Fruit fly (Drosophila melanogaster): ENCODE data around the gene meigo.

The meigo gene

DNA sequence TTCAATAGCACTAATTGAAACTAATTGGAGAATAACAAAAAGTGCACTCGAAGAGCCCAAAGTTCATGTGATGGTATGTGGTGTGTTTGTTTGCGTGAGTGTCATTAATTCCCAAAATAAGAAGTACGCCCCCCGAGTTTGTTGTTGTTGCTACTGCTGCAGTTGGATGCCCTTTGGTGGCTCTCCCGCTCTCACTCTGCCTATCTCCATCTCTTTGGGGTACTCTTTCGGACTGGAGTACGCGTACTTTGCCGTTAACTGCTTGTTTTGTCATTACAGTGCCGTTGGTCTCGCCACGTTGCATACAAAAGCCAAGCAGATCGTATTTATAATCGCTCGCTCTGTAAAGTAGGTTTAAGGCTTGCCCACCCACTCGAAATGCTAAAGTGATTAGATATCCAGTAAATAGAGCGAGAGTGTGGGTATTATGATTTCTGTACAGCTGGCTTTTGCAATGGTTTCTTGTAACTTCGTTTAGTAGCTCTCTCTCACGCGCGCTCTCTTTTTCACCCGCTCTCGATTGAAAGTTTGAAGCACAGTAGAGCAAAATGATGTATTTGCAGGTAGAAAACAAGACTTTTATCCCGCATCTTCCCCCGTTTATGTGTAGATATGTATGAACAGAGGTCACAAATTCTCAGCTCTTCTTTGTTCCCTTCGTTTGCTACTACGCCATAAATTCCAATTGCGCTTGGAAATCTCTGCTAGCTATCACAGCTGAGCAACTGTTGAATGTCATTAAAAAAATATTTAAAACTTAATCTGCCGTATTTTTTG, 25.9 kb upstream of the meigo start:
- peak; percentile 14 for TF ChIP-seq noc (tag; optimal IDR thresholded peaks at IDR 0.05)

DNA sequence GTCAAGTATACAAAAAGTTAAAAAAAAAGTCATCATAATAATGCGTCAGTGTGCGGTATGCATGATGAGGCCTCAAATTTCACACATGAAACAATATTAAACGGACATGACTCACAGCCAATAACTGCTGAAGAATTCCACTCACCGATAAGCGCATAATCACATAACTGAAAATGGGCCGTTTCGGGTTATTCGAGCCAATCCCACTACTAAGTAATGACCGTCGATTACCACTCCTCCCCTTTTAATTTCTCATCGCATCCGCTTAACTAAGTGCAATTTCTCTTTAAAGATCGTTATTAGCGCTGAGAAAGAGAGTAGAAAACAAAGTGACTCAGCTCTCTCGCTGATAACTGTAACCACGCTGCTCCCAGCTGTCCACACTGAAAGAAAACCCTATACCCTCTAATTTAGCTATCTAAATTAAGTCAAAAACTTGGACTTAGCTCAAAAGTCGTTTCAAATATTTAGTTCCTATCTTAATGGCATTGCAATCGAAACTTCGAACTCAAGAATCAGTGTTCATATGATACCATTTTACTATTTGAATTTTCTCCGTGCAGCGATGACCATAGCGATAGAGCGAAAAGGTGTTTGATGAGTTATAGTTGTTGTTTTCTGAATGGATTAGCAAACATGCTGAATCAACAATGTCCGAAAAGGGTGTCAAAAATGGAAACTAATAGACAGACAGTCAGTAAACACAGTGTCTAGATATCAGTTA, 25.2 kb upstream of the meigo start:
- TF ChIP-seq noc (tag; optimal IDR thresholded peaks at IDR 0.05) = peak; percentile 82

DNA sequence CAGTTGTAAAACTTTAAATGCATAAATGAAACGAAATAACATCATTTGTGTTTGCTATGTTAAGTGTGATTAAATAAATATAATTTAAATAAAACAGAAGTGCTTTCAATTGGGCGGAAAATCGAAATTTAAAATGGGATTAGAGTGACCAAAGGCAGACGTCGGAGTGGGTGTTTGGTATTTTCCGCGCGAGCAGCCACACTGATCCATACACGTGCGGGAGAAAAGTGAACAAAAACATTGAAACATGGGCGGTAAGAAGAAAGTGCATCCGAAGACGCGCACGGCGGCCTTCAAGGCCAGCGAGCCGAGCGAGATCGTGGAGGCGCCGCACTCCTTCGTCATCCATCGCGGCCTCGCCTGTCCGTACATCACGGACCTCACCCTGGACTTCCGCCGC, 22.0 kb upstream of the meigo start, which contains the start of gene ppan:
ppan (plus strand) TSS at position 198 of the 400 bp plus-strand sequence.
- TF ChIP-seq noc (tag; optimal IDR thresholded peaks at IDR 0.05) = no peak

- no peak for TF ChIP-seq noc (tag; optimal IDR thresholded peaks at IDR 0.05)
Measured at dm6 chr3R:21118784-21119183, 19.3 kb upstream of the meigo start, which contains the start of gene Bdbt. Gene Bdbt (minus strand): TSS chr3R:21118856.

dm6 chr3R:21124225-21124624, 13.8 kb upstream of the meigo start:
- no peak for TF ChIP-seq noc (tag; optimal IDR thresholded peaks at IDR 0.05)

DNA sequence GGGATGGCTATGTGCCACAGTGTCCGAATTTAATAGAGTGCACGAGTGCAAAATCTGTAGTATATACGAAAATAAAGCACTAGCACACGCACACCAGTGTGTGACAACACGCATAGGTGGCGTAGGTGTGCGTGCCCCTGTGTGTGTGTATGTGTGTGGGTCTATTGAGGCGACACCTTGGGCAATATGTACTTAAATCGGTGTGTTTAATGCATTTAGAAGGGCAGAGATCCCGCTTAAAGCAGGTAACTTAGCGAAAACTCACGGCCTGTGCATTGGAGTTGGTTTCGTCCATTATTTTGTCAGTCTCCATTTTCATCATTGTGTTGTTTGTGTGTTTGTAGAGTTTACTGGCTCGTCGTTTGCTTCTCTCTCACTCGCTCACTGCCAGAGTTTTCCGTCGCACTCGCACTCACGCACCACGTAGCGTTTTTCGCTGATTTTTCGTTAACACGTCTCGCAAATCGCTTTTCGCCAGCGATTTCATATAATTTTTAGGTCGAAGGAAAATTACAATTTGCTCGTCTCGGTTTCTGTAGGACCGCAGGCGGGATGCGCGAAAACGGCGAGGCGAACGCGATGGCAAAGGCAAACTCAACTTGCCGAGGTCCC, 11.3 kb upstream of the meigo start:
- no peak for TF ChIP-seq noc (tag; optimal IDR thresholded peaks at IDR 0.05)

DNA sequence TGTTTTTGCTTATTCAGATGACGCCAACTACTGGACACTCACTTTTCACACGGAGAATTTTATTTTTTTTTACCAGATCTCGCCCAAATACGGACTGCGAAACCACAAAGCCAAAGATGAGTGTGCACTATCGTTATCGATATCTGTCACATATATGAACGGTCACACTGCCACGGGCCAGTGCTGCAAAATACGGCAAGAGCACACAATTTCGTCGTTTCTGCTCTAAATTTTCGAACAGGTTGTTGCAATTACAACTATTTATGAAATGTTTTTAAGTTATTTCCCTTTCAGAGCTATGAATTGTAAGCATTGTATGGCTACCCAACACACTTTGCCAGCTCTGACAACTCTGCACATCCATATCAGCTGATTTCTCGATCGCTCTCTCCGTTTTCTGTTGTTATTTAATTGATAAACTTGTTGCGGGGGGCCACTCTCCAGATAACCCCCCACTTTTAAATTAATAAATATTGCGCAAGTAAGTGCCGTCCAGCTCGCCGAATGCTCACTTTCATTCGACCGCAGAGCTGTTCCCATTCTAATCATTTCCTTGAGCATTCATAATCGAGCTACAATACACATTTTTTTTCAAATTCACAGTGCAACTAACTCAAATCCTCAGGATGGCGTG, 10.6 kb upstream of the meigo start, which contains the start of the genes slmb and CG5793:
slmb (minus strand) TSS at position 134 of the 634 bp plus-strand sequence.
CG5793 (plus strand) TSS at position 222 of the 634 bp plus-strand sequence.
- TF ChIP-seq noc (tag; optimal IDR thresholded peaks at IDR 0.05) = peak; percentile 63

- TF ChIP-seq noc (tag; optimal IDR thresholded peaks at IDR 0.05) = no peak
Measured at dm6 chr3R:21129617-21130016, 8.5 kb upstream of the meigo start, which contains the start of gene Obp93a. Gene Obp93a (minus strand): TSS chr3R:21129717.

dm6 chr3R:21130050-21130449, 8.0 kb upstream of the meigo start, which contains the start of gene Ice2:
Gene Ice2 (plus strand): TSS chr3R:21130216.
- TF ChIP-seq noc (tag; optimal IDR thresholded peaks at IDR 0.05) = no peak

DNA sequence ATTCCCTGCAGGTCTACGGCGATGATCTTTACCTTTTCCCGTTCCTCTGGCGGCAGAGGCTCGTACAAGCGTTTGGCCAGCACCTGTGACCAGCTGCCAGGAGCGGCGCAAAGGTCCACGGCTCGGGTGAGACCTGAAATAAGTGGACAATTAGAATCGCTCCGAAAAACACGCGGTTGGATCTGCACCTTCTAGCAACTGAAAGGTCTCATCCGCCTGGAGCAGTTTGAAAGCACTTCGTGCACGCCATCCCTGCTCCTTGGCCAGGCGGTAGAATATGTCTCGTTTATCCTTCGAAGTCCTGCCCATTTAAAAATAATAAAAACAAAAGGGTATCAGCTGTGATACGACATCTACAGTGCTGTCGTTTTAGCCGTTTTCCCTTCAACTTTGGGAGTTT, 4.6 kb upstream of the meigo start, which contains the start of gene Trm7-34:
Trm7-34 (minus strand) TSS at position 365 of the 400 bp plus-strand sequence.
- TF ChIP-seq noc (tag; optimal IDR thresholded peaks at IDR 0.05) = no peak

dm6 chr3R:21133951-21134350, 4.1 kb upstream of the meigo start, which contains the start of gene Usp8:
Gene Usp8 (plus strand): TSS chr3R:21134262.
- no peak for TF ChIP-seq noc (tag; optimal IDR thresholded peaks at IDR 0.05)

DNA sequence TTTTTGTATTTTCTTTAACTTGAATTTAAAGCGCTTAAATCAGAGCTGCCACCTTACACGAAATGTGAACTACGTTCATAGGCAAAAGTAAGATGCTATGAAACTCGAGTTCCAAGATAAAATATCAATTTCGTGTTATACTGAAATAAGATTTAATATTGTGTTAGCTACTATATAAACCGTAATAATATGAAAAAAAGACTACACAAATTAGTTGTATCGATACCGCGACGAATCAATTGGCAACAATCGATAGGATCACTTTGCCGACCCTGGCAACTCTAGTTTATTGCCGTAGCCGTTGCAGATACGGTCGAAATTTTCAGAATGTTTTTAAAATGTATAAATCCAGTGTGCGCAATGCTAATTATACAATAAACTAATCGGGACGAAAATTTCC, 2.4 kb downstream of the meigo start, which contains the start of gene SNF4Agamma:
SNF4Agamma (plus strand) TSS at position 282 of the 400 bp plus-strand sequence.
- no peak for TF ChIP-seq noc (tag; optimal IDR thresholded peaks at IDR 0.05)

DNA sequence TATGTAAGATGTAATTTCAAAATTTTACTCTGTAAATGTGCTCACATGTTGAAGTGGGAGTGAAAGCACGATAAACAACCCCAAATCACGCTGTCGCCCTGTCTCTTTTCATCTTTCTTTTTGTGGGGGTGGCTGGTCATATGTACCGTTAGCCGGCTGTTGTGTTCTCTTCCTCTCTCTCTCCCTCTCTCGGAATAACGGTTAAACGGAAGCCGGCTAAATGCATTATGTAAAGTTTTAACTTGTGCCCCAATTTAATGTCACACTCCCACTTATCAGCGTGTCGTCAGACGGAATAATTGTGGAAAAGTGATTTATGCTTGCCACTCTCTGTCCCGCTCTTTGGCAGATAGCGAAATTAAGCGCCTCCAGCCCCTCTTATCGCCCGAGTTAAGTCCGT, 3.3 kb downstream of the meigo start:
- peak; percentile 71 for TF ChIP-seq noc (tag; optimal IDR thresholded peaks at IDR 0.05)

dm6 chr3R:21150090-21150489, 12.0 kb downstream of the meigo start:
- peak; percentile 71 for TF ChIP-seq noc (tag; optimal IDR thresholded peaks at IDR 0.05)

dm6 chr3R:21151090-21151870, 13.2 kb downstream of the meigo start:
- peak; percentile 64 for TF ChIP-seq noc (tag; optimal IDR thresholded peaks at IDR 0.05)
